Worm (Caenorhabditis elegans) whole organism, L4/young adult: ENCODE measurements around the gene srd-18.

ENCODE experiments used
- dao-5 ChIP-seq: sonication (generic microtip); optimal IDR thresholded peaks from 2 replicates; lab custom pipeline; 2016; ENCODE audit warnings: missing genotype, missing genetic modification characterization, moderate library complexity, missing compliant biosample characterization
- him-1 ChIP-seq: sonication (generic microtip); optimal IDR thresholded peaks from 2 replicates; lab custom pipeline; 2016; ENCODE audit warnings: missing genotype, missing genetic modification reagents, missing genetic modification characterization, missing compliant biosample characterization

- TF ChIP-seq him-1 (tag; lab: Kevin White, UChicago) (no peak), dao-5 (tag; lab: Kevin White, UChicago) (no peak)
Measured at ce11 chrV:13410688-13411087, 16.0 kb downstream of the srd-18 start, which contains the start of gene F53F1.4.
